Worm (Caenorhabditis elegans) whole organism, L4 larva: ENCODE measurements around the gene C02F12.8.
A peak's percentile ranks its signal among the peaks of the same experiment; 100 is the strongest.

Experiments used
- D1046.2 ChIP-seq: fragments of 200-800 bp; sonication (Bioruptor generic); IDR thresholded peaks from 2 replicates; pipeline ENCODE4 v1.3.6; 2022; ENCODE audit warnings: missing genetic modification characterization, missing compliant biosample characterization
- F26F4.8 ChIP-seq: fragments of 200-800 bp; sonication (Bioruptor generic); conservative IDR thresholded peaks from 2 replicates; pipeline ENCODE4 v1.3.6; 2022; ENCODE audit warnings: missing genetic modification characterization, missing compliant biosample characterization
- F37D6.2 ChIP-seq: sonication (generic microtip); optimal IDR thresholded peaks from 2 replicates; lab custom pipeline; 2016; ENCODE audit warnings: mild to moderate bottlenecking, missing genetic modification characterization, missing compliant biosample characterization
- F44E2.7 ChIP-seq: fragments of 200-800 bp; sonication (Bioruptor generic); IDR thresholded peaks from 2 replicates; pipeline ENCODE4 v2.1.2; 2022; ENCODE audit warnings: missing genetic modification characterization, missing compliant biosample characterization
- F49E8.2 ChIP-seq: sonication (generic microtip); optimal IDR thresholded peaks from 2 replicates; lab custom pipeline; 2016; ENCODE audit warnings: missing compliant biosample characterization, mild to moderate bottlenecking, missing genetic modification characterization, borderline replicate concordance
- R02D3.7 ChIP-seq: fragments of 150-350 bp; sonication (generic microtip); optimal IDR thresholded peaks from 3 replicates; lab custom pipeline; 2014; ENCODE audit warnings: missing biosample characterization, missing genetic modification characterization
- T20F7.1 ChIP-seq: fragments of 200-800 bp; sonication (Bioruptor generic); optimal IDR thresholded peaks from 2 replicates; lab custom pipeline; 2018; ENCODE audit warnings: mild to moderate bottlenecking, missing genetic modification characterization, missing compliant biosample characterization
- Y5F2A.4 ChIP-seq: fragments of 200-800 bp; sonication (Bioruptor generic); optimal IDR thresholded peaks from 2 replicates; lab custom pipeline; 2018; ENCODE audit warnings: mild to moderate bottlenecking, missing genetic modification characterization, missing compliant biosample characterization
- ZK337.2 ChIP-seq: fragments of 200-800 bp; sonication (Bioruptor generic); IDR thresholded peaks from 2 replicates; pipeline ENCODE4 v1.3.6; 2022; ENCODE audit warnings: missing genetic modification reagents, missing genetic modification characterization, missing compliant biosample characterization
- ZK546.5 ChIP-seq, 2 experiments: sonication (generic microtip); optimal IDR thresholded peaks; 2 replicates each; lab custom pipeline; 2017; ENCODE audit warnings: missing biosample characterization in 2 of 2, missing genetic modification characterization in 2 of 2
- ceh-28 ChIP-seq: fragments of 150-350 bp; optimal IDR thresholded peaks from 2 replicates; lab custom pipeline; 2014; ENCODE audit warnings: missing biosample characterization, missing genetic modification reagents, missing genetic modification characterization
- ceh-32 ChIP-seq: sonication (generic microtip); optimal IDR thresholded peaks from 2 replicates; lab custom pipeline; 2016; ENCODE audit warnings: mild to moderate bottlenecking, missing genetic modification characterization, missing compliant biosample characterization; ENCODE audit not compliant: poor library complexity
- ceh-44 ChIP-seq: fragments of 200-800 bp; sonication (Bioruptor generic); IDR thresholded peaks from 2 replicates; pipeline ENCODE4 v1.3.6; 2022; ENCODE audit warnings: missing genetic modification reagents, missing genetic modification characterization, missing compliant biosample characterization
- ceh-62 ChIP-seq: sonication (generic microtip); optimal IDR thresholded peaks from 2 replicates; lab custom pipeline; 2017; ENCODE audit warnings: missing biosample characterization, missing genetic modification characterization
- ceh-82 ChIP-seq: sonication (generic microtip); optimal IDR thresholded peaks from 2 replicates; lab custom pipeline; 2017; ENCODE audit warnings: missing biosample characterization, missing genetic modification characterization
- cey-2 ChIP-seq: sonication (generic microtip); optimal IDR thresholded peaks from 3 replicates; lab custom pipeline; 2017; ENCODE audit warnings: missing genetic modification characterization, mild to moderate bottlenecking, missing compliant biosample characterization, antibody characterized with exemption, borderline replicate concordance; ENCODE audit not compliant: insufficient read depth
- daf-16 ChIP-seq, 3 experiments: sonication (generic microtip); optimal IDR thresholded peaks; 2 replicates each; lab custom pipeline; 2016 to 2017; ENCODE audit warnings: missing genetic modification characterization in 3 of 3, missing genetic modification reagents in 3 of 3, mild to moderate bottlenecking in 2 of 3, missing compliant biosample characterization in 2 of 3, missing biosample characterization in 1 of 3, moderate library complexity in 1 of 3
- dmd-6 ChIP-seq: fragments of 200-800 bp; sonication (Bioruptor generic); IDR thresholded peaks from 2 replicates; pipeline ENCODE4 v1.3.6; 2022; ENCODE audit warnings: missing genetic modification reagents, missing genetic modification characterization, missing compliant biosample characterization
- dmd-8 ChIP-seq: fragments of 200-800 bp; sonication (Bioruptor generic); IDR thresholded peaks from 2 replicates; pipeline ENCODE4 v1.3.6; 2022; ENCODE audit warnings: missing genetic modification characterization, missing compliant biosample characterization
- dpl-1 ChIP-seq: fragments of 150-350 bp; optimal IDR thresholded peaks from 2 replicates; lab custom pipeline; 2014; ENCODE audit warnings: missing biosample characterization, missing genetic modification reagents, missing genetic modification characterization
- egl-27 ChIP-seq: sonication (generic microtip); optimal IDR thresholded peaks from 3 replicates; lab custom pipeline; 2017; ENCODE audit warnings: missing biosample characterization, missing genetic modification reagents, missing genetic modification characterization
- egl-43 ChIP-seq: fragments of 200-800 bp; sonication (Bioruptor generic); IDR thresholded peaks from 2 replicates; pipeline ENCODE4 v1.3.6; 2022; ENCODE audit warnings: missing genetic modification reagents, missing genetic modification characterization, missing compliant biosample characterization
- fkh-10 ChIP-seq: fragments of 150-350 bp; optimal IDR thresholded peaks from 2 replicates; lab custom pipeline; 2014; ENCODE audit warnings: missing biosample characterization, missing genetic modification reagents, missing genetic modification characterization
- hmg-1.1 ChIP-seq: fragments of 200-800 bp; sonication (Bioruptor generic); IDR thresholded peaks from 2 replicates; pipeline ENCODE4 v1.3.6; 2022; ENCODE audit warnings: missing genetic modification reagents, missing genetic modification characterization, missing compliant biosample characterization
- lin-1 ChIP-seq: fragments of 200-800 bp; sonication (Bioruptor generic); IDR thresholded peaks from 2 replicates; pipeline ENCODE4 v1.3.6; 2022; ENCODE audit warnings: missing genetic modification reagents, missing genetic modification characterization, missing compliant biosample characterization
- lin-13 ChIP-seq: fragments of 150-350 bp; optimal IDR thresholded peaks from 2 replicates; lab custom pipeline; 2014; ENCODE audit warnings: missing biosample characterization, missing genetic modification reagents, missing genetic modification characterization
- lin-15B ChIP-seq: fragments of 150-350 bp; sonication (generic microtip); optimal IDR thresholded peaks from 3 replicates; lab custom pipeline; 2014; ENCODE audit warnings: missing biosample characterization, missing genetic modification characterization
- lin-29 ChIP-seq: fragments of 200-800 bp; sonication (Bioruptor generic); IDR thresholded peaks from 2 replicates; pipeline ENCODE4 v1.3.6; 2022; ENCODE audit warnings: missing genetic modification reagents, missing genetic modification characterization, missing compliant biosample characterization
- lir-3 ChIP-seq: sonication (generic microtip); optimal IDR thresholded peaks from 2 replicates; lab custom pipeline; 2016; ENCODE audit warnings: mild to moderate bottlenecking, missing genetic modification characterization, missing compliant biosample characterization
- mep-1 ChIP-seq: fragments of 150-350 bp; sonication (generic microtip); optimal IDR thresholded peaks from 3 replicates; lab custom pipeline; 2014; ENCODE audit warnings: missing biosample characterization, missing genetic modification characterization
- mxl-2 ChIP-seq: fragments of 200-800 bp; sonication (Bioruptor generic); conservative IDR thresholded peaks from 2 replicates; pipeline ENCODE4 v1.3.6; 2022; ENCODE audit warnings: missing genetic modification reagents, missing genetic modification characterization, missing compliant biosample characterization
- mxl-3 ChIP-seq: fragments of 200-800 bp; sonication (Bioruptor generic); optimal IDR thresholded peaks from 2 replicates; lab custom pipeline; 2018; ENCODE audit warnings: mild to moderate bottlenecking, missing genetic modification characterization, missing compliant biosample characterization
- nhr-10 ChIP-seq: fragments of 150-350 bp; optimal IDR thresholded peaks from 2 replicates; lab custom pipeline; 2014; ENCODE audit warnings: missing biosample characterization, missing genetic modification characterization
- nhr-11 ChIP-seq: fragments of 150-350 bp; optimal IDR thresholded peaks from 2 replicates; lab custom pipeline; 2014; ENCODE audit warnings: missing biosample characterization, missing genetic modification characterization
- nhr-28 ChIP-seq: fragments of 150-350 bp; optimal IDR thresholded peaks from 2 replicates; lab custom pipeline; 2014; ENCODE audit warnings: missing biosample characterization, missing genetic modification characterization
- nhr-42 ChIP-seq: fragments of 200-800 bp; sonication (Bioruptor generic); IDR thresholded peaks from 2 replicates; pipeline ENCODE4 v1.3.6; 2022; ENCODE audit warnings: missing genetic modification characterization, missing compliant biosample characterization
- nhr-77 ChIP-seq: fragments of 150-350 bp; optimal IDR thresholded peaks from 2 replicates; lab custom pipeline; 2014; ENCODE audit warnings: missing biosample characterization, missing genetic modification characterization
- pqm-1 ChIP-seq: sonication (generic microtip); optimal IDR thresholded peaks from 2 replicates; lab custom pipeline; 2017; ENCODE audit warnings: missing biosample characterization, missing genetic modification characterization
- rbr-2 ChIP-seq: sonication (generic microtip); optimal IDR thresholded peaks from 2 replicates; lab custom pipeline; 2016; ENCODE audit warnings: missing genotype, missing genetic modification characterization, missing compliant biosample characterization
- saeg-2 ChIP-seq: fragments of 200-800 bp; sonication (Bioruptor generic); IDR thresholded peaks from 2 replicates; pipeline ENCODE4 v1.3.6; 2022; ENCODE audit warnings: missing genetic modification reagents, missing genetic modification characterization, missing compliant biosample characterization
- sdz-12 ChIP-seq: fragments of 200-800 bp; sonication (Bioruptor generic); optimal IDR thresholded peaks from 2 replicates; lab custom pipeline; 2018; ENCODE audit warnings: mild to moderate bottlenecking, missing genetic modification characterization, missing compliant biosample characterization
- set-16 ChIP-seq: fragments of 200-800 bp; sonication (Bioruptor generic); IDR thresholded peaks from 2 replicates; pipeline ENCODE4 v1.3.6; 2022; ENCODE audit warnings: missing genetic modification reagents, missing genetic modification characterization, missing compliant biosample characterization
- snpc-1.2 ChIP-seq: fragments of 200-800 bp; sonication (Bioruptor generic); IDR thresholded peaks from 2 replicates; pipeline ENCODE4 v1.3.6; 2022; ENCODE audit warnings: missing genetic modification reagents, missing genetic modification characterization, missing compliant biosample characterization
- snpc-4 ChIP-seq: fragments of 150-350 bp; optimal IDR thresholded peaks from 2 replicates; lab custom pipeline; 2014; ENCODE audit warnings: missing biosample characterization, missing genetic modification characterization
- spr-1 ChIP-seq: sonication (generic microtip); optimal IDR thresholded peaks from 2 replicates; lab custom pipeline; 2016; ENCODE audit warnings: mild to moderate bottlenecking, missing genetic modification characterization, missing compliant biosample characterization
- tag-97 ChIP-seq: fragments of 200-800 bp; sonication (Bioruptor generic); IDR thresholded peaks from 2 replicates; pipeline ENCODE4 v1.3.6; 2022; ENCODE audit warnings: missing genetic modification characterization, missing compliant biosample characterization
- unc-130 ChIP-seq: sonication (generic microtip); optimal IDR thresholded peaks from 2 replicates; lab custom pipeline; 2016; ENCODE audit warnings: missing genetic modification reagents, missing genetic modification characterization, missing compliant biosample characterization
- vab-7 ChIP-seq: fragments of 200-800 bp; sonication (Bioruptor generic); IDR thresholded peaks from 2 replicates; pipeline ENCODE4 v1.3.6; 2022; ENCODE audit warnings: missing genetic modification reagents, missing genetic modification characterization, missing compliant biosample characterization
- zag-1 ChIP-seq: fragments of 150-350 bp; optimal IDR thresholded peaks from 2 replicates; lab custom pipeline; 2014; ENCODE audit warnings: missing biosample characterization, missing genetic modification characterization
- zfp-3 ChIP-seq: fragments of 200-800 bp; sonication (Bioruptor generic); conservative IDR thresholded peaks from 2 replicates; pipeline ENCODE4 v1.3.6; 2022; ENCODE audit warnings: missing genetic modification reagents, missing genetic modification characterization, missing compliant biosample characterization
- zip-2 ChIP-seq: fragments of 150-350 bp; optimal IDR thresholded peaks from 2 replicates; lab custom pipeline; 2014; ENCODE audit warnings: missing biosample characterization, missing genetic modification characterization

The C02F12.8 gene

DNA sequence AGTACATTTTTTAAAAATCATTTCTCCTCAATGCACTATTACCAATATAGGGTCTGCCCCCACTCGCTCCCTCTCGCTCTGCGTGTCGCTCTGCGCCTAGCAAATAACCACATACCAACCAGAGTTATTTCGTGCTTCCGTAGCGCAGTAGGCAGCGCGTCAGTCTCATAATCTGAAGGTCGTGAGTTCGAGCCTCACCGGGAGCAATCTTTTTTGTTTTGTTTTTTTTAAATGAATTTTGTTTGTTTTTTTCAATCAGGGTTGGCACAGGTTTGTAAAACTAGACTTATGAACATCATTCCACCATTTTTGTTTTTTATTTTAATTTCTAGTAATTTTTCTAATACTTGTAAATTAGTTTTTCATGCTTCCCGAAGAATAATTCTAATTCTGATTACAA lies 4.6 kb upstream of the C02F12.8 start (continued):
- TF ChIP-seq nhr-10 (tag; lab: Kevin White, UChicago): no peak
- peak; percentile 97 for TF ChIP-seq vab-7 (GFP tag; lab: Robert Waterston, UW)
- peak; percentile 96 for TF ChIP-seq hmg-1.1
- no peak for TF ChIP-seq sdz-12 (GFP tag; lab: Kevin White, UChicago)
- no peak for TF ChIP-seq tag-97
- no peak for TF ChIP-seq zag-1 (tag; lab: Kevin White, UChicago)
- TF ChIP-seq F37D6.2 (tag; lab: Kevin White, UChicago): peak; percentile 60
- peak; percentile 27; the same call in 1 of the 2 replicates for TF ChIP-seq lin-29
- no peak for TF ChIP-seq ceh-82 (tag; lab: Kevin White, UChicago)
- TF ChIP-seq spr-1: peak; percentile 66
- TF ChIP-seq mep-1: peak; percentile 79
- peak; percentile 87 for TF ChIP-seq lin-1 (GFP tag; lab: Robert Waterston, UW)
- peak; percentile 73 for TF ChIP-seq rbr-2 (tag; lab: Kevin White, UChicago)
- TF ChIP-seq unc-130 (GFP tag; lab: Kevin White, UChicago): peak; percentile 71
- TF ChIP-seq ceh-62 (tag; lab: Kevin White, UChicago): no peak
- TF ChIP-seq daf-16 (GFP tag; optimal IDR thresholded peaks at IDR 0.05; lab: Kevin White, UChicago): peak; percentile 45 to 87
- TF ChIP-seq daf-16 (tag; optimal IDR thresholded peaks at IDR 0.05; lab: Kevin White, UChicago): peak; percentile 58
- peak; percentile 67 for TF ChIP-seq Y5F2A.4 (GFP tag; lab: Kevin White, UChicago)
- TF ChIP-seq T20F7.1 (GFP tag; lab: Kevin White, UChicago): no peak
- TF ChIP-seq nhr-42 (GFP tag; lab: Robert Waterston, UW): peak; percentile 78; the same call in 1 of the 2 replicates
- peak; percentile 43 for TF ChIP-seq lir-3 (tag; lab: Kevin White, UChicago)
- TF ChIP-seq dmd-8 (GFP tag; lab: Robert Waterston, UW): peak; percentile 89
- peak; percentile 62; the same call in 1 of the 2 replicates for TF ChIP-seq ZK337.2
- TF ChIP-seq mxl-2 (GFP tag; lab: Robert Waterston, UW): peak; percentile 52; the same call in 1 of the 2 replicates
- TF ChIP-seq snpc-4 (tag; lab: Kevin White, UChicago): no peak
- no peak for TF ChIP-seq egl-27 (tag; lab: Kevin White, UChicago)
- TF ChIP-seq pqm-1 (tag; lab: Kevin White, UChicago): no peak
- no peak for TF ChIP-seq nhr-77 (tag; lab: Kevin White, UChicago)
- TF ChIP-seq set-16 (GFP tag; lab: Robert Waterston, UW): peak; percentile 42
- peak; percentile 83; the same call in 1 of the 2 replicates for TF ChIP-seq F44E2.7 (GFP tag; lab: Robert Waterston, UW)
- peak; percentile 98 for TF ChIP-seq egl-43 (GFP tag; lab: Robert Waterston, UW)
- TF ChIP-seq F26F4.8 (GFP tag; lab: Robert Waterston, UW): peak; percentile 94
- peak; percentile 79; the same call in 1 of the 2 replicates for TF ChIP-seq saeg-2 (GFP tag; lab: Robert Waterston, UW)
- TF ChIP-seq mxl-3 (GFP tag; lab: Kevin White, UChicago): peak; percentile 41
- TF ChIP-seq ceh-28 (tag; lab: Kevin White, UChicago): no peak
- TF ChIP-seq ceh-44 (GFP tag; lab: Robert Waterston, UW): peak; percentile 82
- TF ChIP-seq ceh-32: peak; percentile 58
- peak; percentile 19 for TF ChIP-seq nhr-11 (tag; lab: Kevin White, UChicago)
- no peak for TF ChIP-seq cey-2
- TF ChIP-seq snpc-1.2 (GFP tag; lab: Robert Waterston, UW): peak; percentile 94
- no peak for TF ChIP-seq ZK546.5 (tag; optimal IDR thresholded peaks at IDR 0.05; lab: Kevin White, UChicago)
- TF ChIP-seq R02D3.7 (tag; lab: Kevin White, UChicago): no peak
- no peak for TF ChIP-seq dpl-1
- peak; percentile 70; the same call in 1 of the 2 replicates for TF ChIP-seq zfp-3 (GFP tag; lab: Robert Waterston, UW)
- peak; percentile 23 for TF ChIP-seq zip-2 (tag; lab: Kevin White, UChicago)
- TF ChIP-seq lin-15B: no peak
- TF ChIP-seq lin-13: no peak
- peak; percentile 60 for TF ChIP-seq F49E8.2 (tag; lab: Kevin White, UChicago)
- peak; percentile 92 for TF ChIP-seq D1046.2 (GFP tag; lab: Robert Waterston, UW)
- peak; percentile 78 for TF ChIP-seq dmd-6 (GFP tag; lab: Robert Waterston, UW)
- peak; percentile 0 for TF ChIP-seq nhr-28
- peak; percentile 3 for TF ChIP-seq fkh-10 (GFP tag; lab: Kevin White, UChicago)
